Fruit fly (Drosophila melanogaster) whole organism, embryonic: Measurements from ENCODE around the gene Dif.

Experiments
- Ada2b ChIP-seq: fragments of 200-800 bp; sonication (Bioruptor generic); IDR thresholded peaks from 2 replicates; pipeline ENCODE4 v1.3.6; 2022; ENCODE audit warnings: missing biosample characterization, missing genetic modification characterization
- Antp ChIP-seq: fragments of 200-800 bp; sonication (Bioruptor generic); optimal IDR thresholded peaks from 3 replicates; lab custom pipeline; 2016; ENCODE audit warnings: missing biosample characterization, missing genetic modification characterization
- Bdp1 ChIP-seq: fragments of 200-800 bp; sonication (Bioruptor generic); optimal IDR thresholded peaks from 3 replicates; lab custom pipeline; 2016; ENCODE audit warnings: missing biosample characterization, missing genetic modification characterization
- CG10321 ChIP-seq: fragments of 200-800 bp; sonication (Bioruptor generic); IDR thresholded peaks from 2 replicates; pipeline ENCODE4 v1.3.6; 2022; ENCODE audit warnings: missing biosample characterization, missing genetic modification characterization
- CG12299 ChIP-seq: fragments of 200-800 bp; sonication (Bioruptor generic); optimal IDR thresholded peaks from 2 replicates; lab custom pipeline; 2018; ENCODE audit warnings: missing biosample characterization, mild to moderate bottlenecking, missing genetic modification characterization
- CG13296 ChIP-seq: fragments of 200-800 bp; sonication (Bioruptor generic); optimal IDR thresholded peaks from 3 replicates; lab custom pipeline; 2018; ENCODE audit warnings: missing biosample characterization, mild to moderate bottlenecking, missing genetic modification characterization
- CG14667 ChIP-seq: fragments of 200-800 bp; sonication (Bioruptor generic); IDR thresholded peaks from 2 replicates; pipeline ENCODE4 v1.3.6; 2022; ENCODE audit warnings: missing biosample characterization, missing genetic modification characterization
- CG1647 ChIP-seq: fragments of 200-800 bp; sonication (Bioruptor generic); optimal IDR thresholded peaks from 3 replicates; lab custom pipeline; 2016; ENCODE audit warnings: missing biosample characterization, missing genetic modification characterization
- CG16863 ChIP-seq: fragments of 200-800 bp; sonication (Bioruptor generic); optimal IDR thresholded peaks from 3 replicates; lab custom pipeline; 2016; ENCODE audit warnings: missing biosample characterization, missing genetic modification characterization
- CG17186 ChIP-seq: fragments of 200-800 bp; sonication (Bioruptor generic); optimal IDR thresholded peaks from 3 replicates; lab custom pipeline; 2017; ENCODE audit warnings: missing biosample characterization, missing genetic modification reagents, missing genetic modification characterization
- CG17912 ChIP-seq: fragments of 200-800 bp; sonication (Bioruptor generic); optimal IDR thresholded peaks from 2 replicates; lab custom pipeline; 2018; ENCODE audit warnings: missing biosample characterization, mild to moderate bottlenecking, missing genetic modification characterization
- CG18011 ChIP-seq: fragments of 200-800 bp; sonication (Bioruptor generic); optimal IDR thresholded peaks from 2 replicates; lab custom pipeline; 2017; ENCODE audit warnings: missing biosample characterization, missing genetic modification characterization, mild to moderate bottlenecking, moderate library complexity, missing genotype
- CG2120 ChIP-seq: fragments of 200-800 bp; sonication (Bioruptor generic); optimal IDR thresholded peaks from 3 replicates; lab custom pipeline; 2016; ENCODE audit warnings: missing biosample characterization, missing genetic modification characterization
- CG2129 ChIP-seq: fragments of 200-800 bp; sonication (Bioruptor generic); IDR thresholded peaks from 2 replicates; pipeline ENCODE4 v1.3.6; 2022; ENCODE audit warnings: missing biosample characterization, missing genetic modification characterization; ENCODE audit not compliant: partially characterized antibody
- CG2889 ChIP-seq: fragments of 200-800 bp; sonication (Bioruptor generic); IDR thresholded peaks from 3 replicates; pipeline ENCODE4 v1.3.6; 2022; ENCODE audit warnings: missing biosample characterization, missing genetic modification characterization
- CG30431 ChIP-seq: fragments of 200-800 bp; sonication (Bioruptor generic); optimal IDR thresholded peaks from 2 replicates; lab custom pipeline; 2017; ENCODE audit warnings: missing biosample characterization, missing genetic modification characterization
- CG34224 ChIP-seq: fragments of 200-800 bp; sonication (Bioruptor generic); IDR thresholded peaks from 3 replicates; pipeline ENCODE4 v1.3.6; 2022; ENCODE audit warnings: missing biosample characterization, missing genetic modification characterization; ENCODE audit not compliant: partially characterized antibody
- CG3995 ChIP-seq: fragments of 200-800 bp; sonication (Bioruptor generic); optimal IDR thresholded peaks from 3 replicates; lab custom pipeline; 2016; ENCODE audit warnings: missing biosample characterization, missing genetic modification characterization
- CG4820 ChIP-seq: fragments of 200-800 bp; sonication (Bioruptor generic); optimal IDR thresholded peaks from 3 replicates; lab custom pipeline; 2016; ENCODE audit warnings: missing biosample characterization, missing genetic modification characterization
- CG5180 ChIP-seq: fragments of 200-800 bp; sonication (Bioruptor generic); optimal IDR thresholded peaks from 3 replicates; lab custom pipeline; 2017; ENCODE audit warnings: missing biosample characterization, missing genetic modification characterization, mild to moderate bottlenecking, moderate library complexity, missing genetic modification reagents
- CG6854 ChIP-seq: fragments of 200-800 bp; sonication (Bioruptor generic); optimal IDR thresholded peaks from 3 replicates; lab custom pipeline; 2017; ENCODE audit warnings: missing biosample characterization, mild to moderate bottlenecking, missing genetic modification characterization
- CG8924 ChIP-seq: fragments of 200-800 bp; optimal IDR thresholded peaks from 3 replicates; lab custom pipeline; 2019; ENCODE audit warnings: missing biosample characterization, mild to moderate bottlenecking, missing genetic modification characterization, moderate library complexity
- CG9817 ChIP-seq: fragments of 200-800 bp; sonication (Bioruptor generic); optimal IDR thresholded peaks from 2 replicates; lab custom pipeline; 2018; ENCODE audit warnings: missing biosample characterization, mild to moderate bottlenecking, missing genetic modification characterization, moderate library complexity
- Dbx ChIP-seq: fragments of 200-800 bp; sonication (Bioruptor generic); IDR thresholded peaks from 3 replicates; pipeline ENCODE4 v1.3.6; 2022; ENCODE audit warnings: missing biosample characterization, missing genetic modification characterization
- Dref ChIP-seq: fragments of 200-800 bp; sonication (Bioruptor generic); IDR thresholded peaks from 2 replicates; pipeline ENCODE4 v1.3.6; 2022; ENCODE audit warnings: missing biosample characterization, missing genetic modification characterization
- MTF-1 ChIP-seq: fragments of 200-800 bp; sonication (Bioruptor generic); optimal IDR thresholded peaks from 2 replicates; lab custom pipeline; 2018; ENCODE audit warnings: missing biosample characterization, mild to moderate bottlenecking, missing genetic modification characterization, borderline replicate concordance
- Nf-YA ChIP-seq: fragments of 200-800 bp; sonication (Bioruptor generic); IDR thresholded peaks from 2 replicates; pipeline ENCODE4 v1.3.6; 2022; ENCODE audit warnings: missing biosample characterization, missing genetic modification characterization
- Rx ChIP-seq: fragments of 200-800 bp; sonication (Bioruptor generic); IDR thresholded peaks from 2 replicates; pipeline ENCODE4 v1.3.6; 2022; ENCODE audit warnings: missing biosample characterization, missing genetic modification characterization
- Sry-β ChIP-seq: fragments of 200-800 bp; sonication (Bioruptor generic); optimal IDR thresholded peaks from 2 replicates; lab custom pipeline; 2018; ENCODE audit warnings: missing biosample characterization, mild to moderate bottlenecking, missing genetic modification characterization, moderate library complexity
- Trl ChIP-seq, 3 experiments: fragments of >200 bp in 2 of 3; fragments of 200-800 bp in 1 of 3; sonication (Bioruptor generic) in 1 of 3; optimal IDR thresholded peaks; 2 replicates in 1 of 3; 3 replicates in 2 of 3; lab custom pipeline; 2016 to 2017; ENCODE audit warnings: missing biosample characterization in 1 of 3, missing genetic modification characterization in 1 of 3
- Xrp1 ChIP-seq: fragments of 200-800 bp; sonication (Bioruptor generic); IDR thresholded peaks from 2 replicates; pipeline ENCODE4 v1.3.6; 2022; ENCODE audit warnings: missing biosample characterization, missing genetic modification characterization
- aop ChIP-seq: fragments of 200-800 bp; sonication (Bioruptor generic); IDR thresholded peaks from 2 replicates; pipeline ENCODE4 v1.3.6; 2022; ENCODE audit warnings: missing biosample characterization, missing genetic modification characterization
- br ChIP-seq: fragments of >200 bp; optimal IDR thresholded peaks from 2 replicates; lab custom pipeline; 2017
- bsh ChIP-seq, 2 experiments: fragments of 200-800 bp; sonication (Bioruptor generic); optimal IDR thresholded peaks; 2 replicates each; lab custom pipeline; 2017 to 2018; ENCODE audit warnings: mild to moderate bottlenecking in 2 of 2, missing biosample characterization in 2 of 2, missing genetic modification characterization in 2 of 2, moderate library complexity in 1 of 2
- croc ChIP-seq: fragments of 200-800 bp; sonication (Bioruptor generic); conservative IDR thresholded peaks from 3 replicates; pipeline ENCODE4 v1.3.6; 2022; ENCODE audit warnings: missing biosample characterization, missing genetic modification characterization
- ewg ChIP-seq: fragments of 200-800 bp; sonication (Bioruptor generic); optimal IDR thresholded peaks from 3 replicates; lab custom pipeline; 2017; ENCODE audit warnings: mild to moderate bottlenecking, missing biosample characterization, missing genetic modification reagents, missing genetic modification characterization
- fd96Cb ChIP-seq: fragments of 200-800 bp; sonication (Bioruptor generic); optimal IDR thresholded peaks from 2 replicates; lab custom pipeline; 2018; ENCODE audit warnings: missing biosample characterization, mild to moderate bottlenecking, missing genetic modification characterization, moderate library complexity
- gem ChIP-seq: fragments of 200-800 bp; sonication (Bioruptor generic); optimal IDR thresholded peaks from 2 replicates; lab custom pipeline; 2019; ENCODE audit warnings: missing biosample characterization, mild to moderate bottlenecking, missing genetic modification characterization, moderate library complexity
- h ChIP-seq: fragments of >200 bp; optimal IDR thresholded peaks from 2 replicates; lab custom pipeline; 2017
- lmd ChIP-seq: fragments of 200-800 bp; sonication (Bioruptor generic); IDR thresholded peaks from 2 replicates; pipeline ENCODE4 v1.3.6; 2022; ENCODE audit warnings: missing biosample characterization, missing genetic modification characterization
- lola ChIP-seq, 3 experiments: fragments of >200 bp in 2 of 3; fragments of 200-800 bp in 1 of 3; sonication (Bioruptor generic) in 1 of 3; optimal IDR thresholded peaks; 2 replicates each; lab custom pipeline; 2017 to 2019; ENCODE audit warnings: missing biosample characterization in 3 of 3, missing genetic modification characterization in 3 of 3, mild to moderate bottlenecking in 1 of 3, moderate library complexity in 1 of 3
- odd ChIP-seq: fragments of 200-800 bp; sonication (Bioruptor generic); optimal IDR thresholded peaks from 2 replicates; lab custom pipeline; 2017; ENCODE audit warnings: missing biosample characterization, mild to moderate bottlenecking, missing genetic modification characterization
- phol ChIP-seq: fragments of 200-800 bp; sonication (Bioruptor generic); optimal IDR thresholded peaks from 3 replicates; lab custom pipeline; 2018; ENCODE audit warnings: missing biosample characterization, mild to moderate bottlenecking, missing genetic modification characterization, moderate library complexity
- run ChIP-seq: fragments of 200-800 bp; sonication (Bioruptor generic); optimal IDR thresholded peaks from 3 replicates; lab custom pipeline; 2018; ENCODE audit warnings: missing biosample characterization, mild to moderate bottlenecking, missing genetic modification characterization
- slbo ChIP-seq: fragments of 200-800 bp; sonication (Bioruptor generic); IDR thresholded peaks from 2 replicates; pipeline ENCODE4 v1.3.6; 2022; ENCODE audit warnings: missing biosample characterization, missing genetic modification characterization
- tup ChIP-seq: fragments of 200-800 bp; sonication (Bioruptor generic); optimal IDR thresholded peaks from 2 replicates; lab custom pipeline; 2016; ENCODE audit warnings: missing biosample characterization, mild to moderate bottlenecking, missing genetic modification characterization, moderate library complexity
- twi ChIP-seq: fragments of 200-800 bp; optimal IDR thresholded peaks from 2 replicates; lab custom pipeline; 2019; ENCODE audit warnings: missing biosample characterization, mild to moderate bottlenecking, missing genetic modification characterization, moderate library complexity
- unpg ChIP-seq: fragments of 200-800 bp; sonication (Bioruptor generic); optimal IDR thresholded peaks from 3 replicates; lab custom pipeline; 2018; ENCODE audit warnings: missing biosample characterization, mild to moderate bottlenecking, missing genetic modification characterization, moderate library complexity

The Dif gene

DNA sequence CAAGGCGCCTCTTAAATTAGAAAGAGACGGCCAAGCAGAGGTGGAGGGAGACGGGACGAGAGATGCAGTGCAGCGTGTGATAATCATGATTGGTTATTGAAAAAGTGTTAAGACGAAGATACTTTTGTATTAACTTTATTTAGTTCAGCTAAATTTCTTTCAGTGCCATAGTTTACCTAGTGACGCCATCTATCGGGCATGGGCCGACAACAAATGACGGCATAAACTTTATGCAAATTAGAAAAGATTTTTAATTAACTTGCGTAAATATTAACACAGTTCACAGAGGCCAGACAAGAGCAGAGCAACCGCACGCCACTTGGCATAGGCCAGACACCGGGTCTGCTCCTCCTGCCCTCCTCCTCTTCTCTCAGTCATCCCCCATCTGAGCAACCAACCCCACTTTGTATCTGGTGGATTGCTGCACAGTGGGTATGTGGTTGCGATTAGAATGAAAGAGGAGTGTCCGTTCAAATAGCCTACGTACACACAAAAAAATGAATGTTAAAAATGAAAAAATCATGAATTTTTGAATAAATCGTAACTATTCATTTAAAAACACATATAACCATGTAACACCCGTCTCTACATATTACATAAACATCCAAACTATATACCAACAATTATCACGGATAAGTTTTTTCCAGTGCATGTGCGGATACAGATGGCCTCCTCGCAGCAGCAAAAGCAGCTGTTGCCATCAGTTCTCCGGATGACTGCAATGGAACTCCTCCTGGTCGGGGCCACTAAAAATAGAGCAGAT is 33.1 kb upstream of the Dif start (continued):
- TF ChIP-seq CG10321 (GFP tag; lab: Robert Waterston, UW): 0 out of 2 replicates have a peak, but pooled peaks have one; percentile 23
- peak; percentile 64 for TF ChIP-seq CG5180 (GFP tag; lab: Kevin White, UChicago)
- TF ChIP-seq croc (GFP tag; lab: Robert Waterston, UW): peak; percentile 83
- peak; percentile 27 for TF ChIP-seq Sry-β
- TF ChIP-seq fd96Cb (tag; lab: Kevin White, UChicago): peak; percentile 87
- no peak; the same call in 1 of the 2 replicates for TF ChIP-seq slbo (GFP tag; lab: Robert Waterston, UW)
- peak in 1 of 3 experiments; percentile 81 for TF ChIP-seq lola (GFP tag; optimal IDR thresholded peaks at IDR 0.05; lab: Kevin White, UChicago)
- TF ChIP-seq CG12299: peak; percentile 71
- peak; percentile 54 for TF ChIP-seq CG6854 (GFP tag; lab: Kevin White, UChicago)
- peak; percentile 70 for TF ChIP-seq CG9817 (tag; lab: Kevin White, UChicago)
- peak; percentile 88 for TF ChIP-seq Xrp1 (GFP tag; lab: Robert Waterston, UW)
- peak; percentile 73 for TF ChIP-seq run (tag; lab: Kevin White, UChicago)
- TF ChIP-seq Trl (optimal IDR thresholded peaks at IDR 0.05; lab: Kevin White, UChicago): no peak
- peak; percentile 66 for TF ChIP-seq Trl (GFP tag; optimal IDR thresholded peaks at IDR 0.05; lab: Kevin White, UChicago)
- no peak for TF ChIP-seq CG3995
- TF ChIP-seq odd (GFP tag; lab: Kevin White, UChicago): peak; percentile 58
- no peak for TF ChIP-seq br
- no peak for TF ChIP-seq CG2129 (GFP tag; lab: Robert Waterston, UW)
- TF ChIP-seq CG30431 (GFP tag; lab: Kevin White, UChicago): peak; percentile 71
- peak; percentile 9 for TF ChIP-seq CG17912 (GFP tag; lab: Kevin White, UChicago)
- no peak for TF ChIP-seq h (lab: Kevin White, UChicago)
- TF ChIP-seq Bdp1 (GFP tag; lab: Kevin White, UChicago): peak; percentile 59
- peak; percentile 76 for TF ChIP-seq lmd (GFP tag; lab: Robert Waterston, UW)
- TF ChIP-seq tup (GFP tag; lab: Kevin White, UChicago): peak; percentile 27
- peak; percentile 61; the same call in 2 of the 3 replicates for TF ChIP-seq CG2889 (GFP tag; lab: Robert Waterston, UW)
- peak; percentile 79 for TF ChIP-seq CG2120 (GFP tag; lab: Kevin White, UChicago)
- peak; percentile 59 for TF ChIP-seq CG13296 (GFP tag; lab: Kevin White, UChicago)
- TF ChIP-seq bsh (GFP tag; optimal IDR thresholded peaks at IDR 0.05; lab: Kevin White, UChicago): peak; percentile 60 to 92
- TF ChIP-seq CG16863: peak; percentile 75
- peak; percentile 68 for TF ChIP-seq Ada2b (GFP tag; lab: Robert Waterston, UW)
- peak; percentile 87 for TF ChIP-seq phol (tag; lab: Kevin White, UChicago)
- peak; percentile 52 for TF ChIP-seq MTF-1 (GFP tag; lab: Kevin White, UChicago)
- no peak for TF ChIP-seq aop
- TF ChIP-seq twi (tag; lab: Kevin White, UChicago): peak; percentile 87
- TF ChIP-seq unpg (GFP tag; lab: Kevin White, UChicago): peak; percentile 88
- no peak for TF ChIP-seq CG34224
- TF ChIP-seq CG8924 (tag; lab: Kevin White, UChicago): no peak
- peak; percentile 75 for TF ChIP-seq CG4820 (GFP tag; lab: Kevin White, UChicago)
- TF ChIP-seq CG18011 (GFP tag; lab: Kevin White, UChicago): peak; percentile 30
- peak; percentile 69 for TF ChIP-seq Rx (GFP tag; lab: Robert Waterston, UW)
- peak; percentile 91 for TF ChIP-seq gem (tag; lab: Kevin White, UChicago)
- TF ChIP-seq Antp (GFP tag; lab: Kevin White, UChicago): peak; percentile 74
- TF ChIP-seq ewg (GFP tag; lab: Kevin White, UChicago): peak; percentile 72
- peak; percentile 73 for TF ChIP-seq CG1647 (GFP tag; lab: Kevin White, UChicago)
- peak; percentile 37 for TF ChIP-seq CG17186 (GFP tag; lab: Kevin White, UChicago)
- TF ChIP-seq Dbx (GFP tag; lab: Robert Waterston, UW): peak; percentile 81
- peak; percentile 80 for TF ChIP-seq Nf-YA (GFP tag; lab: Robert Waterston, UW)
- peak; percentile 69; the same call in 1 of the 2 replicates for TF ChIP-seq CG14667 (GFP tag; lab: Robert Waterston, UW)
- no peak for TF ChIP-seq Dref
